Worm (Caenorhabditis elegans) whole organism, young adult: ENCODE results near the gene F53F8.7.

ENCODE experiments used
- B0261.1 ChIP-seq: sonication (generic microtip); optimal IDR thresholded peaks from 2 replicates; lab custom pipeline; 2016; ENCODE audit warnings: mild to moderate bottlenecking, missing genetic modification characterization, moderate library complexity, missing compliant biosample characterization
- B0336.3 ChIP-seq: fragments of 200-800 bp; sonication (Bioruptor generic); IDR thresholded peaks from 2 replicates; pipeline ENCODE4 v1.3.6; 2022; ENCODE audit warnings: missing genetic modification characterization, missing compliant biosample characterization
- C17E4.6 ChIP-seq: fragments of 200-800 bp; sonication (Bioruptor generic); IDR thresholded peaks from 2 replicates; pipeline ENCODE4 v1.3.6; 2022; ENCODE audit warnings: missing genetic modification reagents, missing genetic modification characterization, missing compliant biosample characterization
- F22D6.2 ChIP-seq: sonication (generic microtip); optimal IDR thresholded peaks from 2 replicates; lab custom pipeline; 2016; ENCODE audit warnings: mild to moderate bottlenecking, missing genetic modification characterization, missing compliant biosample characterization
- F23B12.7 ChIP-seq: sonication (generic microtip); optimal IDR thresholded peaks from 2 replicates; lab custom pipeline; 2017; ENCODE audit warnings: missing genetic modification characterization, mild to moderate bottlenecking, missing compliant biosample characterization, antibody characterized with exemption, moderate library complexity; ENCODE audit not compliant: insufficient read depth
- F39B2.1 ChIP-seq: fragments of 200-800 bp; sonication (Bioruptor generic); IDR thresholded peaks from 2 replicates; pipeline ENCODE4 v1.3.6; 2022; ENCODE audit warnings: missing genetic modification reagents, missing genetic modification characterization, missing compliant biosample characterization
- K11D2.4 ChIP-seq: fragments of 200-800 bp; sonication (Bioruptor generic); IDR thresholded peaks from 2 replicates; pipeline ENCODE4 v1.3.6; 2022; ENCODE audit warnings: missing genetic modification reagents, missing genetic modification characterization, missing compliant biosample characterization
- Y53G8AR.9 ChIP-seq: fragments of 200-800 bp; sonication (Bioruptor generic); conservative IDR thresholded peaks from 2 replicates; pipeline ENCODE4 v1.3.6; 2022; ENCODE audit warnings: missing genetic modification reagents, missing genetic modification characterization, missing compliant biosample characterization
- Y79H2A.3 ChIP-seq: fragments of 200-800 bp; sonication (Bioruptor generic); conservative IDR thresholded peaks from 2 replicates; pipeline ENCODE4 v1.3.6; 2022; ENCODE audit warnings: missing genetic modification reagents, missing genetic modification characterization, missing compliant biosample characterization
- attf-3 ChIP-seq: fragments of 200-800 bp; sonication (Bioruptor generic); conservative IDR thresholded peaks from 2 replicates; pipeline ENCODE4 v1.3.6; 2022; ENCODE audit warnings: missing genetic modification reagents, missing genetic modification characterization, missing compliant biosample characterization
- bed-1 ChIP-seq: fragments of 200-800 bp; sonication (Bioruptor generic); IDR thresholded peaks from 2 replicates; pipeline ENCODE4 v1.3.6; 2022; ENCODE audit warnings: missing genetic modification reagents, missing genetic modification characterization, missing compliant biosample characterization
- ceh-40 ChIP-seq: fragments of 200-800 bp; sonication (Bioruptor generic); IDR thresholded peaks from 2 replicates; pipeline ENCODE4 v1.3.6; 2022; ENCODE audit warnings: missing genetic modification characterization, missing compliant biosample characterization
- ceh-58 ChIP-seq: fragments of 200-800 bp; sonication (Bioruptor generic); IDR thresholded peaks from 2 replicates; pipeline ENCODE4 v1.3.6; 2022; ENCODE audit warnings: missing genetic modification characterization, missing compliant biosample characterization
- ceh-91 ChIP-seq: fragments of 200-800 bp; sonication (Bioruptor generic); IDR thresholded peaks from 2 replicates; pipeline ENCODE4 v1.3.6; 2022; ENCODE audit warnings: missing genetic modification reagents, missing genetic modification characterization, missing compliant biosample characterization
- chd-7 ChIP-seq: sonication (generic microtip); optimal IDR thresholded peaks from 2 replicates; lab custom pipeline; 2016; ENCODE audit warnings: mild to moderate bottlenecking, missing genetic modification characterization, moderate library complexity, missing compliant biosample characterization
- dpl-1 ChIP-seq: fragments of 150-350 bp; optimal IDR thresholded peaks from 2 replicates; lab custom pipeline; 2014; ENCODE audit warnings: missing biosample characterization, missing genetic modification reagents, missing genetic modification characterization
- egl-18 ChIP-seq: fragments of 200-800 bp; sonication (Bioruptor generic); IDR thresholded peaks from 2 replicates; pipeline ENCODE4 v1.3.6; 2022; ENCODE audit warnings: missing genetic modification reagents, missing genetic modification characterization, missing compliant biosample characterization
- egl-44 ChIP-seq: fragments of 200-800 bp; sonication (Bioruptor generic); IDR thresholded peaks from 2 replicates; pipeline ENCODE4 v1.3.6; 2022; ENCODE audit warnings: missing genetic modification reagents, missing genetic modification characterization, missing compliant biosample characterization
- egrh-3 ChIP-seq: fragments of 200-800 bp; sonication (Bioruptor generic); IDR thresholded peaks from 2 replicates; pipeline ENCODE4 v1.3.6; 2022; ENCODE audit warnings: missing genetic modification reagents, missing genetic modification characterization, missing compliant biosample characterization
- ets-4 ChIP-seq: fragments of 200-800 bp; sonication (Bioruptor generic); optimal IDR thresholded peaks from 2 replicates; lab custom pipeline; 2018; ENCODE audit warnings: mild to moderate bottlenecking, missing genetic modification characterization, missing compliant biosample characterization
- fkh-3 ChIP-seq: sonication (generic microtip); optimal IDR thresholded peaks from 2 replicates; lab custom pipeline; 2016; ENCODE audit warnings: mild to moderate bottlenecking, missing genetic modification characterization, missing compliant biosample characterization
- hlh-26 ChIP-seq: fragments of 200-800 bp; sonication (Bioruptor generic); conservative IDR thresholded peaks from 2 replicates; pipeline ENCODE4 v1.3.6; 2022; ENCODE audit warnings: missing genetic modification reagents, missing genetic modification characterization, missing compliant biosample characterization
- hmg-1.2 ChIP-seq: fragments of 200-800 bp; sonication (Bioruptor generic); IDR thresholded peaks from 2 replicates; pipeline ENCODE4 v1.3.6; 2022; ENCODE audit warnings: missing genetic modification reagents, missing genetic modification characterization, missing compliant biosample characterization
- hsf-1 ChIP-seq: fragments of 200-800 bp; sonication (Bioruptor generic); IDR thresholded peaks from 2 replicates; pipeline ENCODE4 v1.3.6; 2022; ENCODE audit warnings: missing genetic modification reagents, missing genetic modification characterization, missing compliant biosample characterization
- lag-1 ChIP-seq: fragments of 200-800 bp; sonication (Bioruptor generic); IDR thresholded peaks from 2 replicates; pipeline ENCODE4 v1.3.6; 2022; ENCODE audit warnings: missing genetic modification reagents, missing genetic modification characterization, missing compliant biosample characterization
- let-607 ChIP-seq, 2 experiments: fragments of 200-800 bp in 1 of 2; sonication (Bioruptor generic) in 1 of 2; sonication (generic microtip) in 1 of 2; optimal IDR thresholded peaks; 2 replicates each; lab custom pipeline; 2016 to 2018; ENCODE audit warnings: mild to moderate bottlenecking in 2 of 2, missing compliant biosample characterization in 2 of 2, missing genetic modification characterization in 2 of 2, moderate library complexity in 2 of 2, missing genotype in 1 of 2
- lin-35 ChIP-seq, 3 experiments: fragments of 150-350 bp in 2 of 3; sonication (generic microtip) in 1 of 3; optimal IDR thresholded peaks; 2 replicates each; lab custom pipeline; 2014 to 2018; ENCODE audit warnings: missing biosample characterization in 3 of 3, missing genetic modification characterization in 3 of 3, missing genetic modification reagents in 3 of 3
- lin-40 ChIP-seq: sonication (generic microtip); optimal IDR thresholded peaks from 2 replicates; lab custom pipeline; 2016; ENCODE audit warnings: missing genetic modification characterization, mild to moderate bottlenecking, missing compliant biosample characterization, missing genotype, missing genetic modification reagents
- lin-54 ChIP-seq: fragments of 200-800 bp; sonication (Bioruptor generic); optimal IDR thresholded peaks from 2 replicates; lab custom pipeline; 2018; ENCODE audit warnings: mild to moderate bottlenecking, missing genetic modification characterization, missing compliant biosample characterization
- mes-4 ChIP-seq: sonication (generic microtip); optimal IDR thresholded peaks from 2 replicates; lab custom pipeline; 2016; ENCODE audit warnings: missing genotype, missing genetic modification characterization, missing compliant biosample characterization
- mxl-1 ChIP-seq: sonication (generic microtip); optimal IDR thresholded peaks from 2 replicates; lab custom pipeline; 2016; ENCODE audit warnings: missing genetic modification characterization, missing compliant biosample characterization
- nfya-2 ChIP-seq: fragments of 200-800 bp; sonication (Bioruptor generic); IDR thresholded peaks from 2 replicates; pipeline ENCODE4 v1.3.6; 2022; ENCODE audit warnings: missing genetic modification reagents, missing genetic modification characterization, missing compliant biosample characterization
- nhr-120 ChIP-seq: fragments of 200-800 bp; sonication (Bioruptor generic); IDR thresholded peaks from 2 replicates; pipeline ENCODE4 v1.3.6; 2022; ENCODE audit warnings: missing genetic modification characterization, missing compliant biosample characterization
- pbrm-1 ChIP-seq: fragments of 200-800 bp; sonication (Bioruptor generic); IDR thresholded peaks from 2 replicates; pipeline ENCODE4 v1.3.6; 2022; ENCODE audit warnings: missing genetic modification reagents, missing genetic modification characterization, missing compliant biosample characterization
- rcor-1 ChIP-seq: fragments of 200-800 bp; sonication (Bioruptor generic); IDR thresholded peaks from 2 replicates; pipeline ENCODE4 v1.3.6; 2022; ENCODE audit warnings: missing genetic modification reagents, missing genetic modification characterization, missing compliant biosample characterization
- repo-1 ChIP-seq: sonication (generic microtip); optimal IDR thresholded peaks from 2 replicates; lab custom pipeline; 2017; ENCODE audit warnings: mild to moderate bottlenecking, missing genetic modification characterization, missing compliant biosample characterization
- sdz-38 ChIP-seq: sonication (generic microtip); optimal IDR thresholded peaks from 2 replicates; lab custom pipeline; 2016; ENCODE audit warnings: missing genotype, missing genetic modification characterization, missing compliant biosample characterization
- sea-2 ChIP-seq: fragments of 200-800 bp; sonication (Bioruptor generic); IDR thresholded peaks from 2 replicates; pipeline ENCODE4 v1.3.6; 2022; ENCODE audit warnings: missing genetic modification characterization, missing compliant biosample characterization
- snpc-1.1 ChIP-seq: sonication (generic microtip); optimal IDR thresholded peaks from 2 replicates; lab custom pipeline; 2017; ENCODE audit warnings: missing genetic modification characterization, mild to moderate bottlenecking, missing compliant biosample characterization, antibody characterized with exemption, moderate library complexity, missing genotype, missing genetic modification reagents; ENCODE audit not compliant: insufficient read depth
- snpc-4 ChIP-seq, 5 experiments: fragments of 150-350 bp in 1 of 5; sonication (generic microtip) in 4 of 5; optimal IDR thresholded peaks; 2 replicates each; lab custom pipeline; 2014 to 2018; ENCODE audit warnings: missing genetic modification characterization in 5 of 5, missing biosample characterization in 3 of 5, antibody characterized with exemption in 2 of 5, mild to moderate bottlenecking in 2 of 5, missing compliant biosample characterization in 2 of 5, missing genotype in 2 of 5, moderate library complexity in 2 of 5, missing genetic modification reagents in 1 of 5
- somi-1 ChIP-seq: fragments of 200-800 bp; sonication (Bioruptor generic); optimal IDR thresholded peaks from 2 replicates; lab custom pipeline; 2018; ENCODE audit warnings: mild to moderate bottlenecking, missing genetic modification characterization, missing compliant biosample characterization
- tbp1 ChIP-seq: fragments of 200-800 bp; sonication (Bioruptor generic); optimal IDR thresholded peaks from 2 replicates; lab custom pipeline; 2018; ENCODE audit warnings: mild to moderate bottlenecking, missing genetic modification characterization, missing compliant biosample characterization
- zim-3 ChIP-seq: sonication (generic microtip); optimal IDR thresholded peaks from 2 replicates; lab custom pipeline; 2017; ENCODE audit warnings: mild to moderate bottlenecking, missing genetic modification characterization, moderate library complexity, missing compliant biosample characterization
- ztf-22 ChIP-seq: fragments of 200-800 bp; sonication (Bioruptor generic); optimal IDR thresholded peaks from 2 replicates; lab custom pipeline; 2018; ENCODE audit warnings: mild to moderate bottlenecking, missing genetic modification characterization, moderate library complexity, missing compliant biosample characterization
- ztf-26 ChIP-seq: sonication (generic microtip); optimal IDR thresholded peaks from 2 replicates; lab custom pipeline; 2017; ENCODE audit warnings: missing genetic modification characterization, missing compliant biosample characterization
- ztf-3 ChIP-seq: fragments of 200-800 bp; sonication (Bioruptor generic); optimal IDR thresholded peaks from 2 replicates; lab custom pipeline; 2018; ENCODE audit warnings: mild to moderate bottlenecking, missing genetic modification characterization, missing compliant biosample characterization

Gene F53F8.7

ce11 chrV:20682309-20682708 lies 15.9 kb downstream of the F53F8.7 start:
- TF ChIP-seq B0261.1 (tag; lab: Kevin White, UChicago) (no peak), Y53G8AR.9 (GFP tag; lab: Robert Waterston, UW) (no peak), egrh-3 (GFP tag; lab: Robert Waterston, UW) (no peak), F23B12.7 (no peak), dpl-1 (GFP tag; lab: Kevin White, UChicago) (no peak), ets-4 (GFP tag; lab: Kevin White, UChicago) (no peak), repo-1 (tag; lab: Kevin White, UChicago) (no peak), hlh-26 (GFP tag; lab: Robert Waterston, UW) (no peak), nfya-2 (GFP tag; lab: Robert Waterston, UW) (no peak), pbrm-1 (GFP tag; lab: Robert Waterston, UW) (no peak), let-607 (tag; optimal IDR thresholded peaks at IDR 0.05; lab: Kevin White, UChicago) (no peak), ztf-22 (GFP tag; lab: Kevin White, UChicago) (no peak)

- no peak for TF ChIP-seq lin-35 (GFP tag; optimal IDR thresholded peaks at IDR 0.05; lab: Kevin White, UChicago)
- TF ChIP-seq C17E4.6 (GFP tag; lab: Robert Waterston, UW): no peak
- no peak for TF ChIP-seq ztf-26 (tag; lab: Kevin White, UChicago)
- TF ChIP-seq sea-2 (GFP tag; lab: Robert Waterston, UW): no peak
- peak; percentile 38 for TF ChIP-seq snpc-4 (GFP tag; optimal IDR thresholded peaks at IDR 0.05; lab: Kevin White, UChicago)
- peak in 2 of 4 experiments; percentile 87 to 90 for TF ChIP-seq snpc-4 (tag; optimal IDR thresholded peaks at IDR 0.05; lab: Kevin White, UChicago)
- no peak for TF ChIP-seq lin-54 (GFP tag; lab: Kevin White, UChicago)
- no peak for TF ChIP-seq lag-1
- no peak for TF ChIP-seq mxl-1 (tag; lab: Kevin White, UChicago)
- TF ChIP-seq hsf-1: no peak
- TF ChIP-seq attf-3 (GFP tag; lab: Robert Waterston, UW): no peak
- no peak for TF ChIP-seq Y79H2A.3 (GFP tag; lab: Robert Waterston, UW)
- TF ChIP-seq K11D2.4 (GFP tag; lab: Robert Waterston, UW): no peak
- TF ChIP-seq sdz-38 (tag; lab: Kevin White, UChicago): no peak
- peak; percentile 23; the same call in 1 of the 2 replicates for TF ChIP-seq hmg-1.2
- TF ChIP-seq dpl-1 (GFP tag; lab: Kevin White, UChicago): no peak
- TF ChIP-seq ceh-58 (GFP tag; lab: Robert Waterston, UW): no peak
- TF ChIP-seq nhr-120 (GFP tag; lab: Robert Waterston, UW): no peak
- no peak for TF ChIP-seq F22D6.2 (tag; lab: Kevin White, UChicago)
- TF ChIP-seq snpc-1.1: peak; percentile 69
- TF ChIP-seq fkh-3 (tag; lab: Kevin White, UChicago): no peak
- no peak for TF ChIP-seq F39B2.1
- no peak for TF ChIP-seq egl-44 (GFP tag; lab: Robert Waterston, UW)
- TF ChIP-seq bed-1 (GFP tag; lab: Robert Waterston, UW): no peak
- no peak for TF ChIP-seq tbp1 (GFP tag; lab: Kevin White, UChicago)
These were observed 16.3 kb downstream of the F53F8.7 start for ce11 chrV:20681824-20682223.

ce11 chrV:20681120-20681519 lies 17.0 kb downstream of the F53F8.7 start, which contains the start of gene srsx-35:
Gene srsx-35 (plus strand): TSS chrV:20681420.
- TF ChIP-seq somi-1 (no peak), ets-4 (GFP tag; lab: Kevin White, UChicago) (no peak), tbp1 (GFP tag; lab: Kevin White, UChicago) (no peak), ceh-91 (no peak), egl-18 (GFP tag; lab: Robert Waterston, UW) (no peak), B0336.3 (GFP tag; lab: Robert Waterston, UW) (no peak), ceh-40 (no peak), ztf-3 (GFP tag; lab: Kevin White, UChicago) (no peak), zim-3 (no peak), nfya-2 (GFP tag; lab: Robert Waterston, UW) (no peak), rcor-1 (GFP tag; lab: Robert Waterston, UW) (no peak), mes-4 (tag; lab: Kevin White, UChicago) (no peak), sdz-38 (tag; lab: Kevin White, UChicago) (no peak), chd-7 (tag; lab: Kevin White, UChicago) (no peak), lin-40 (tag; lab: Kevin White, UChicago) (no peak)
